Fruit fly (Drosophila melanogaster) whole organism, embryonic: ENCODE measurements around the gene CG11892.
A peak's percentile ranks its signal among the peaks of the same experiment; 100 is the strongest.

Experiments
- Aef1 ChIP-seq: fragments of 200-800 bp; sonication (Bioruptor generic); IDR thresholded peaks from 3 replicates; pipeline ENCODE4 v1.3.6; 2022; ENCODE audit warnings: missing biosample characterization, missing genetic modification characterization
- CG11398 ChIP-seq: fragments of 200-800 bp; sonication (Bioruptor generic); optimal IDR thresholded peaks from 2 replicates; lab custom pipeline; 2016; ENCODE audit warnings: missing biosample characterization, missing genetic modification characterization
- CG12942 ChIP-seq: fragments of 200-800 bp; sonication (Bioruptor generic); optimal IDR thresholded peaks from 3 replicates; lab custom pipeline; 2016; ENCODE audit warnings: missing biosample characterization, missing genetic modification characterization
- CG13123 ChIP-seq: fragments of 200-800 bp; sonication (Bioruptor generic); optimal IDR thresholded peaks from 2 replicates; lab custom pipeline; 2016; ENCODE audit warnings: missing biosample characterization, missing genetic modification characterization
- CG15696 ChIP-seq: fragments of 200-800 bp; sonication (Bioruptor generic); optimal IDR thresholded peaks from 2 replicates; lab custom pipeline; 2019; ENCODE audit warnings: missing biosample characterization, mild to moderate bottlenecking, missing genetic modification characterization, moderate library complexity
- CG1602 ChIP-seq: fragments of 200-800 bp; sonication (Bioruptor generic); optimal IDR thresholded peaks from 3 replicates; lab custom pipeline; 2016; ENCODE audit warnings: missing biosample characterization, missing genetic modification characterization
- CG16813 ChIP-seq: fragments of 200-800 bp; sonication (Bioruptor generic); IDR thresholded peaks from 3 replicates; pipeline ENCODE4 v1.3.6; 2022; ENCODE audit warnings: missing biosample characterization, missing genetic modification characterization; ENCODE audit not compliant: partially characterized antibody
- CG17568 ChIP-seq: fragments of 200-800 bp; sonication (Bioruptor generic); optimal IDR thresholded peaks from 2 replicates; lab custom pipeline; 2018; ENCODE audit warnings: missing biosample characterization, mild to moderate bottlenecking, missing genetic modification characterization, moderate library complexity
- CG17829 ChIP-seq: fragments of 200-800 bp; optimal IDR thresholded peaks from 2 replicates; lab custom pipeline; 2019; ENCODE audit warnings: missing biosample characterization, mild to moderate bottlenecking, missing genetic modification characterization, moderate library complexity
- CG18764 ChIP-seq: fragments of 200-800 bp; sonication (Bioruptor generic); optimal IDR thresholded peaks from 3 replicates; lab custom pipeline; 2016; ENCODE audit warnings: missing biosample characterization, missing genetic modification characterization
- CG31224 ChIP-seq: fragments of 200-800 bp; sonication (Bioruptor generic); IDR thresholded peaks from 2 replicates; pipeline ENCODE4 v1.3.6; 2022; ENCODE audit warnings: missing biosample characterization, missing genetic modification characterization
- CG3281 ChIP-seq: fragments of 200-800 bp; sonication (Bioruptor generic); optimal IDR thresholded peaks from 3 replicates; lab custom pipeline; 2017; ENCODE audit warnings: missing biosample characterization, mild to moderate bottlenecking, missing genetic modification characterization
- CG34422 ChIP-seq: fragments of 200-800 bp; sonication (Bioruptor generic); IDR thresholded peaks from 3 replicates; pipeline ENCODE4 v1.3.6; 2022; ENCODE audit warnings: missing biosample characterization, missing genetic modification characterization
- CG42726 ChIP-seq: fragments of 200-800 bp; sonication (Bioruptor generic); IDR thresholded peaks from 2 replicates; pipeline ENCODE4 v1.3.6; 2022; ENCODE audit warnings: missing biosample characterization, missing genetic modification characterization; ENCODE audit not compliant: partially characterized antibody
- CG4282 ChIP-seq: fragments of 200-800 bp; sonication (Bioruptor generic); optimal IDR thresholded peaks from 2 replicates; lab custom pipeline; 2016; ENCODE audit warnings: missing biosample characterization, missing genetic modification characterization
- CG5953 ChIP-seq: fragments of 200-800 bp; sonication (Bioruptor generic); IDR thresholded peaks from 2 replicates; pipeline ENCODE4 v1.3.6; 2022; ENCODE audit warnings: missing biosample characterization, missing genetic modification characterization
- CG6765 ChIP-seq: fragments of 200-800 bp; sonication (Bioruptor generic); optimal IDR thresholded peaks from 3 replicates; lab custom pipeline; 2017; ENCODE audit warnings: missing biosample characterization, mild to moderate bottlenecking, missing genetic modification characterization
- CG7556 ChIP-seq: fragments of 200-800 bp; sonication (Bioruptor generic); optimal IDR thresholded peaks from 2 replicates; lab custom pipeline; 2017; ENCODE audit warnings: missing biosample characterization, mild to moderate bottlenecking, missing genetic modification characterization
- CG9215 ChIP-seq: fragments of 200-800 bp; sonication (Bioruptor generic); IDR thresholded peaks from 2 replicates; pipeline ENCODE4 v1.3.6; 2022; ENCODE audit warnings: missing biosample characterization, missing genetic modification characterization
- Dfd ChIP-seq, 2 experiments: fragments of >200 bp; optimal IDR thresholded peaks; 2 replicates each; lab custom pipeline; 2017; ENCODE audit warnings: missing biosample characterization in 2 of 2, missing genetic modification characterization in 2 of 2
- Ets65A ChIP-seq: fragments of 200-800 bp; sonication (Bioruptor generic); peaks from one replicate; lab custom pipeline; 2016; ENCODE audit warnings: missing biosample characterization, missing genetic modification characterization
- Ets97D ChIP-seq: fragments of 200-800 bp; sonication (Bioruptor generic); optimal IDR thresholded peaks from 3 replicates; lab custom pipeline; 2016; ENCODE audit warnings: missing biosample characterization, missing genetic modification characterization
- H15 ChIP-seq: fragments of 200-800 bp; sonication (Bioruptor generic); IDR thresholded peaks from 3 replicates; pipeline ENCODE4 v1.3.6; 2022; ENCODE audit warnings: missing biosample characterization, missing genetic modification characterization
- HLH54F ChIP-seq: fragments of 200-800 bp; sonication (Bioruptor generic); optimal IDR thresholded peaks from 3 replicates; lab custom pipeline; 2016; ENCODE audit warnings: missing biosample characterization, missing genetic modification characterization
- Hand ChIP-seq: fragments of 200-800 bp; sonication (Bioruptor generic); optimal IDR thresholded peaks from 2 replicates; lab custom pipeline; 2017; ENCODE audit warnings: mild to moderate bottlenecking, missing biosample characterization, missing genetic modification reagents, missing genetic modification characterization
- Hr3 ChIP-seq: fragments of 200-800 bp; sonication (Bioruptor generic); optimal IDR thresholded peaks from 3 replicates; lab custom pipeline; 2016; ENCODE audit warnings: missing biosample characterization, missing genetic modification characterization
- Jarid2 ChIP-seq: fragments of 200-800 bp; sonication (Bioruptor generic); optimal IDR thresholded peaks from 3 replicates; lab custom pipeline; 2017; ENCODE audit warnings: mild to moderate bottlenecking, missing biosample characterization, missing genetic modification reagents, missing genetic modification characterization
- Kr ChIP-seq: fragments of 200-800 bp; sonication (Bioruptor generic); optimal IDR thresholded peaks from 2 replicates; lab custom pipeline; 2017; ENCODE audit warnings: missing biosample characterization, mild to moderate bottlenecking, missing genetic modification characterization
- MESR4 ChIP-seq: fragments of 200-800 bp; sonication (Bioruptor generic); optimal IDR thresholded peaks from 2 replicates; lab custom pipeline; 2018; ENCODE audit warnings: missing biosample characterization, mild to moderate bottlenecking, missing genetic modification characterization, moderate library complexity
- Opbp ChIP-seq: fragments of 200-800 bp; sonication (Bioruptor generic); IDR thresholded peaks from 3 replicates; pipeline ENCODE4 v1.3.6; 2022; ENCODE audit warnings: missing biosample characterization, missing genetic modification characterization; ENCODE audit not compliant: partially characterized antibody
- Rx ChIP-seq: fragments of 200-800 bp; sonication (Bioruptor generic); IDR thresholded peaks from 2 replicates; pipeline ENCODE4 v1.3.6; 2022; ENCODE audit warnings: missing biosample characterization, missing genetic modification characterization
- aop ChIP-seq: fragments of 200-800 bp; sonication (Bioruptor generic); IDR thresholded peaks from 2 replicates; pipeline ENCODE4 v1.3.6; 2022; ENCODE audit warnings: missing biosample characterization, missing genetic modification characterization
- bcd ChIP-seq: fragments of 200-800 bp; sonication (Bioruptor generic); optimal IDR thresholded peaks from 2 replicates; lab custom pipeline; 2017; ENCODE audit warnings: missing biosample characterization, mild to moderate bottlenecking, missing genetic modification characterization
- chn ChIP-seq: fragments of 200-800 bp; sonication (Bioruptor generic); optimal IDR thresholded peaks from 2 replicates; lab custom pipeline; 2016; ENCODE audit warnings: missing biosample characterization, missing genetic modification characterization
- danr ChIP-seq: fragments of 200-800 bp; sonication (Bioruptor generic); IDR thresholded peaks from 2 replicates; pipeline ENCODE4 v1.3.6; 2022; ENCODE audit warnings: missing biosample characterization, missing genetic modification characterization
- disco-r ChIP-seq: fragments of 200-800 bp; sonication (Bioruptor generic); optimal IDR thresholded peaks from 2 replicates; lab custom pipeline; 2016; ENCODE audit warnings: missing biosample characterization, missing genetic modification characterization
- en ChIP-seq: fragments of 200-800 bp; sonication (Bioruptor generic); optimal IDR thresholded peaks from 2 replicates; lab custom pipeline; 2016; ENCODE audit warnings: missing biosample characterization, missing genetic modification characterization
- gcm ChIP-seq: fragments of 200-800 bp; sonication (Bioruptor generic); optimal IDR thresholded peaks from 2 replicates; lab custom pipeline; 2019; ENCODE audit warnings: missing biosample characterization, mild to moderate bottlenecking, missing genetic modification characterization, moderate library complexity
- gcm2 ChIP-seq: fragments of 200-800 bp; sonication (Bioruptor generic); optimal IDR thresholded peaks from 2 replicates; lab custom pipeline; 2016; ENCODE audit warnings: missing biosample characterization, missing genetic modification characterization
- hbn ChIP-seq: fragments of 200-800 bp; sonication (Bioruptor generic); IDR thresholded peaks from 2 replicates; pipeline ENCODE4 v1.3.6; 2022; ENCODE audit warnings: missing biosample characterization, missing genetic modification characterization; ENCODE audit not compliant: partially characterized antibody
- p53 ChIP-seq: fragments of 200-800 bp; sonication (Bioruptor generic); optimal IDR thresholded peaks from 2 replicates; lab custom pipeline; 2016; ENCODE audit warnings: missing biosample characterization, missing genetic modification characterization
- psq ChIP-seq: fragments of 200-800 bp; sonication (Bioruptor generic); optimal IDR thresholded peaks from 2 replicates; lab custom pipeline; 2017; ENCODE audit warnings: missing biosample characterization, missing genetic modification characterization
- so ChIP-seq: fragments of 200-800 bp; sonication (Bioruptor generic); IDR thresholded peaks from 3 replicates; pipeline ENCODE4 v1.3.6; 2022; ENCODE audit warnings: missing biosample characterization, missing genetic modification characterization
- tin ChIP-seq: fragments of 200-800 bp; sonication (Bioruptor generic); optimal IDR thresholded peaks from 3 replicates; lab custom pipeline; 2016; ENCODE audit warnings: missing biosample characterization, missing genetic modification characterization
- tio ChIP-seq: fragments of 200-800 bp; sonication (Bioruptor generic); optimal IDR thresholded peaks from 2 replicates; lab custom pipeline; 2017; ENCODE audit warnings: missing biosample characterization, missing genetic modification characterization, inconsistent platforms
- tna ChIP-seq: fragments of 200-800 bp; sonication (Bioruptor generic); IDR thresholded peaks from 2 replicates; pipeline ENCODE4 v1.3.6; 2022; ENCODE audit warnings: missing biosample characterization, missing genetic modification characterization; ENCODE audit not compliant: partially characterized antibody
- unc-4 ChIP-seq: fragments of 200-800 bp; sonication (Bioruptor generic); IDR thresholded peaks from 2 replicates; pipeline ENCODE4 v1.3.6; 2022; ENCODE audit warnings: missing biosample characterization, missing genetic modification characterization; ENCODE audit not compliant: partially characterized antibody
- usp ChIP-seq: fragments of >200 bp; optimal IDR thresholded peaks from 2 replicates; lab custom pipeline; 2017; ENCODE audit warnings: missing biosample characterization, missing genetic modification characterization
- zen ChIP-seq: fragments of 200-800 bp; sonication (Bioruptor generic); optimal IDR thresholded peaks from 3 replicates; lab custom pipeline; 2018; ENCODE audit warnings: missing biosample characterization, mild to moderate bottlenecking, missing genetic modification characterization, moderate library complexity
- zfh1 ChIP-seq: fragments of 200-800 bp; sonication (Bioruptor generic); IDR thresholded peaks from 3 replicates; pipeline ENCODE4 v1.3.6; 2022; ENCODE audit warnings: missing biosample characterization, missing genetic modification characterization
- zfh2 ChIP-seq: fragments of 200-800 bp; sonication (Bioruptor generic); optimal IDR thresholded peaks from 2 replicates; lab custom pipeline; 2016; ENCODE audit warnings: missing biosample characterization, missing genetic modification characterization

CG11892 gene

dm6 chr3R:25262322-25262761, 19.0 kb upstream of the CG11892 start, which contains the start of the genes Kdsr and CG11858 (continued):
- TF ChIP-seq so (GFP tag; lab: Robert Waterston, UW) = no peak
- TF ChIP-seq Ets97D (GFP tag; lab: Kevin White, UChicago) = peak; percentile 71
- no peak for TF ChIP-seq tna (GFP tag; lab: Robert Waterston, UW)
- TF ChIP-seq CG31224 = peak; percentile 42; the same call in 1 of the 2 replicates
- TF ChIP-seq CG13123 (GFP tag; lab: Kevin White, UChicago) = peak; percentile 6
- peak; percentile 12 for TF ChIP-seq CG1602 (GFP tag; lab: Kevin White, UChicago)
- TF ChIP-seq Jarid2 = no peak
- no peak for TF ChIP-seq Kr
- TF ChIP-seq CG18764 (GFP tag; lab: Kevin White, UChicago) = peak; percentile 27
- TF ChIP-seq hbn (GFP tag; lab: Robert Waterston, UW) = peak; percentile 35; the same call in 1 of the 2 replicates
- no peak for TF ChIP-seq en (GFP tag; lab: Kevin White, UChicago)
- no peak for TF ChIP-seq CG4282 (GFP tag; lab: Kevin White, UChicago)
- peak; percentile 35; the same call in 1 of the 2 replicates for TF ChIP-seq CG5953 (GFP tag; lab: Robert Waterston, UW)
- TF ChIP-seq gcm (GFP tag; lab: Kevin White, UChicago) = no peak
- TF ChIP-seq CG3281 (GFP tag; lab: Kevin White, UChicago) = peak; percentile 49
- TF ChIP-seq Aef1 = peak; percentile 53
- peak; percentile 77 for TF ChIP-seq zfh1 (GFP tag; lab: Robert Waterston, UW)
- peak; percentile 43 for TF ChIP-seq HLH54F
- TF ChIP-seq CG15696 = peak; percentile 42
- peak; percentile 49 for TF ChIP-seq CG12942 (GFP tag; lab: Kevin White, UChicago)
- no peak for TF ChIP-seq tio
- TF ChIP-seq CG7556 = no peak
- TF ChIP-seq zfh2 = peak; percentile 71
- no peak for TF ChIP-seq Hand
- no peak for TF ChIP-seq aop (GFP tag; lab: Robert Waterston, UW)
- peak; percentile 9 for TF ChIP-seq psq (GFP tag; lab: Kevin White, UChicago)
- peak; percentile 51 for TF ChIP-seq zen (tag; lab: Kevin White, UChicago)
- no peak for TF ChIP-seq CG6765 (GFP tag; lab: Kevin White, UChicago)
- peak; percentile 56; the same call in 1 of the 2 replicates for TF ChIP-seq unc-4 (GFP tag; lab: Robert Waterston, UW)
- no peak for TF ChIP-seq CG16813 (GFP tag; lab: Robert Waterston, UW)
- TF ChIP-seq Hr3 (GFP tag; lab: Kevin White, UChicago) = peak; percentile 63
- peak; percentile 74 for TF ChIP-seq H15 (GFP tag; lab: Robert Waterston, UW)
- TF ChIP-seq usp (GFP tag; lab: Kevin White, UChicago) = no peak
- TF ChIP-seq bcd (GFP tag; lab: Kevin White, UChicago) = no peak
- TF ChIP-seq Opbp (GFP tag; lab: Robert Waterston, UW) = no peak
- peak; percentile 58; the same call in 1 of the 2 replicates for TF ChIP-seq danr (GFP tag; lab: Robert Waterston, UW)
- TF ChIP-seq CG17829 (tag; lab: Kevin White, UChicago) = peak; percentile 56
- no peak for TF ChIP-seq p53
- no peak for TF ChIP-seq CG42726 (GFP tag; lab: Robert Waterston, UW)
- TF ChIP-seq Dfd (GFP tag; optimal IDR thresholded peaks at IDR 0.05; lab: Kevin White, UChicago) = no peak
- TF ChIP-seq disco-r = peak; percentile 31
- TF ChIP-seq CG34422 (GFP tag; lab: Robert Waterston, UW) = peak; percentile 70; the same call in 2 of the 3 replicates
- peak; percentile 43 for TF ChIP-seq MESR4 (GFP tag; lab: Kevin White, UChicago)
- peak; percentile 59 for TF ChIP-seq CG9215 (GFP tag; lab: Robert Waterston, UW)
- TF ChIP-seq gcm2 (GFP tag; lab: Kevin White, UChicago) = peak; percentile 28
- TF ChIP-seq Rx (GFP tag; lab: Robert Waterston, UW) = peak; percentile 50
- peak; percentile 65 for TF ChIP-seq chn (GFP tag; lab: Kevin White, UChicago)
- peak; percentile 94 for TF ChIP-seq Ets65A (GFP tag; lab: Kevin White, UChicago)
- no peak for TF ChIP-seq CG17568
- TF ChIP-seq tin (GFP tag; lab: Kevin White, UChicago) = peak; percentile 34
- no peak for TF ChIP-seq CG11398
